Fruit fly (Drosophila melanogaster): ENCODE results near the gene CG44038.
A peak's percentile ranks its signal among the peaks of the same experiment; 100 is the strongest.

CG44038 gene

dm6 chr3R:12253887-12254286, 6.9 kb upstream of the CG44038 start, which contains the start of gene CG3942:
Gene CG3942, plus strand, starts transcription at chr3R:12254187.
- TF ChIP-seq CG14655 (GFP tag; optimal IDR thresholded peaks at IDR 0.05) (no peak), CG17806 (tag; optimal IDR thresholded peaks at IDR 0.05) (no peak), Ets98B (GFP tag; IDR thresholded peaks at IDR 0.05) (no peak), D1 (tag; optimal IDR thresholded peaks at IDR 0.05) (no peak), Snoo (tag; optimal IDR thresholded peaks at IDR 0.05) (no peak), CG12605 (GFP tag; IDR thresholded peaks at IDR 0.05) (no peak), CG13204 (GFP tag; optimal IDR thresholded peaks at IDR 0.05) (no peak), EcR (GFP tag; optimal IDR thresholded peaks at IDR 0.05) (no peak), gl (tag; optimal IDR thresholded peaks at IDR 0.05) (no peak), Pif1A (GFP tag; optimal IDR thresholded peaks at IDR 0.05) (no peak), CG15710 (tag; optimal IDR thresholded peaks at IDR 0.05) (no peak), fd96Ca (GFP tag; IDR thresholded peaks at IDR 0.05) (no peak), CG9948 (tag; optimal IDR thresholded peaks at IDR 0.05) (no peak), CG10348 (GFP tag; IDR thresholded peaks at IDR 0.05) (no peak), Pif1B (GFP tag; optimal IDR thresholded peaks at IDR 0.05) (no peak), rn (GFP tag; IDR thresholded peaks at IDR 0.05) (no peak), CG8159 (tag; optimal IDR thresholded peaks at IDR 0.05) (no peak), CG32121 (GFP tag; IDR thresholded peaks at IDR 0.05) (no peak)

- TF ChIP-seq D1 (tag; optimal IDR thresholded peaks at IDR 0.05) (no peak), CG17806 (tag; optimal IDR thresholded peaks at IDR 0.05) (no peak), EcR (GFP tag; optimal IDR thresholded peaks at IDR 0.05) (no peak), CG9948 (tag; optimal IDR thresholded peaks at IDR 0.05) (no peak), CG32121 (GFP tag; IDR thresholded peaks at IDR 0.05) (no peak), CG10348 (GFP tag; IDR thresholded peaks at IDR 0.05) (no peak), rn (GFP tag; IDR thresholded peaks at IDR 0.05) (no peak), Pif1A (GFP tag; optimal IDR thresholded peaks at IDR 0.05) (no peak), CG15710 (tag; optimal IDR thresholded peaks at IDR 0.05) (no peak), Pif1B (GFP tag; optimal IDR thresholded peaks at IDR 0.05) (no peak), CG4496 (GFP tag; IDR thresholded peaks at IDR 0.05) (no peak), Ets98B (GFP tag; IDR thresholded peaks at IDR 0.05) (no peak), CG14655 (GFP tag; optimal IDR thresholded peaks at IDR 0.05) (no peak), CG34367 (tag; optimal IDR thresholded peaks at IDR 0.05) (no peak), gl (tag; optimal IDR thresholded peaks at IDR 0.05) (no peak), CG8301 (tag; optimal IDR thresholded peaks at IDR 0.05) (no peak), CG8159 (tag; optimal IDR thresholded peaks at IDR 0.05) (no peak)
Observed at dm6 chr3R:12258437-12258836, 2.3 kb upstream of the CG44038 start, which contains the start of the genes CG44037 and svp. Gene CG44037, plus strand, starts transcription at chr3R:12258737. Gene svp, plus strand, starts transcription at chr3R:12258737.

dm6 chr3R:12259013-12259412, 1.8 kb upstream of the CG44038 start:
- TF ChIP-seq EcR (GFP tag; optimal IDR thresholded peaks at IDR 0.05) (peak; percentile 30), CG8301 (tag; optimal IDR thresholded peaks at IDR 0.05) (no peak)

- TF ChIP-seq fd96Ca (GFP tag; IDR thresholded peaks at IDR 0.05): no peak
- no peak for TF ChIP-seq CG12605 (GFP tag; IDR thresholded peaks at IDR 0.05)
- TF ChIP-seq Pif1B (GFP tag; optimal IDR thresholded peaks at IDR 0.05): no peak
- TF ChIP-seq Pif1A (GFP tag; optimal IDR thresholded peaks at IDR 0.05): no peak
- no peak for TF ChIP-seq CG15710 (tag; optimal IDR thresholded peaks at IDR 0.05)
- TF ChIP-seq CG8159 (tag; optimal IDR thresholded peaks at IDR 0.05): no peak
- no peak for TF ChIP-seq CG10348 (GFP tag; IDR thresholded peaks at IDR 0.05)
Observed at dm6 chr3R:12259819-12260218, 950 bp upstream of the CG44038 start.

- TF ChIP-seq CG15710 (tag; optimal IDR thresholded peaks at IDR 0.05) (no peak), CG32121 (GFP tag; IDR thresholded peaks at IDR 0.05) (no peak), CG8159 (tag; optimal IDR thresholded peaks at IDR 0.05) (no peak), Pif1B (GFP tag; optimal IDR thresholded peaks at IDR 0.05) (no peak), CG8301 (tag; optimal IDR thresholded peaks at IDR 0.05) (no peak), Pif1A (GFP tag; optimal IDR thresholded peaks at IDR 0.05) (no peak), CG4496 (GFP tag; IDR thresholded peaks at IDR 0.05) (no peak), fd96Ca (GFP tag; IDR thresholded peaks at IDR 0.05) (no peak)
Observed at dm6 chr3R:12269889-12270403, 9.2 kb downstream of the CG44038 start.

- TF ChIP-seq D1 (tag; optimal IDR thresholded peaks at IDR 0.05) (no peak), rn (GFP tag; IDR thresholded peaks at IDR 0.05) (no peak), CG8301 (tag; optimal IDR thresholded peaks at IDR 0.05) (no peak), CG10348 (GFP tag; IDR thresholded peaks at IDR 0.05) (no peak), CG17806 (tag; optimal IDR thresholded peaks at IDR 0.05) (no peak), EcR (GFP tag; optimal IDR thresholded peaks at IDR 0.05) (no peak), CG8159 (tag; optimal IDR thresholded peaks at IDR 0.05) (no peak), CG13204 (GFP tag; optimal IDR thresholded peaks at IDR 0.05) (no peak), Pif1A (GFP tag; optimal IDR thresholded peaks at IDR 0.05) (no peak), CG4496 (GFP tag; IDR thresholded peaks at IDR 0.05) (no peak), CG9948 (tag; optimal IDR thresholded peaks at IDR 0.05) (no peak), Ets98B (GFP tag; IDR thresholded peaks at IDR 0.05) (no peak), Pif1B (GFP tag; optimal IDR thresholded peaks at IDR 0.05) (no peak), CG12605 (GFP tag; IDR thresholded peaks at IDR 0.05) (no peak)
Observed at dm6 chr3R:12270590-12270989, 9.8 kb downstream of the CG44038 start, which contains the start of gene CG17738. Gene CG17738, plus strand, starts transcription at chr3R:12270890.

dm6 chr3R:12272826-12273225, 12.1 kb downstream of the CG44038 start, which contains the start of gene Sfp87B:
Gene Sfp87B, plus strand, starts transcription at chr3R:12273126.
- TF ChIP-seq EcR (GFP tag; optimal IDR thresholded peaks at IDR 0.05) (no peak), Pif1A (GFP tag; optimal IDR thresholded peaks at IDR 0.05) (no peak), CG10348 (GFP tag; IDR thresholded peaks at IDR 0.05) (no peak), gl (tag; optimal IDR thresholded peaks at IDR 0.05) (no peak), Pif1B (GFP tag; optimal IDR thresholded peaks at IDR 0.05) (no peak), CG8159 (tag; optimal IDR thresholded peaks at IDR 0.05) (no peak), CG9948 (tag; optimal IDR thresholded peaks at IDR 0.05) (no peak), fd96Ca (GFP tag; IDR thresholded peaks at IDR 0.05) (no peak), Ets98B (GFP tag; IDR thresholded peaks at IDR 0.05) (no peak), CG13204 (GFP tag; optimal IDR thresholded peaks at IDR 0.05) (no peak), Snoo (tag; optimal IDR thresholded peaks at IDR 0.05) (no peak), rn (GFP tag; IDR thresholded peaks at IDR 0.05) (no peak), CG17806 (tag; optimal IDR thresholded peaks at IDR 0.05) (no peak), CG34367 (tag; optimal IDR thresholded peaks at IDR 0.05) (no peak), CG14655 (GFP tag; optimal IDR thresholded peaks at IDR 0.05) (no peak), CG32121 (GFP tag; IDR thresholded peaks at IDR 0.05) (no peak), CG4496 (GFP tag; IDR thresholded peaks at IDR 0.05) (no peak), D1 (tag; optimal IDR thresholded peaks at IDR 0.05) (no peak), CG12605 (GFP tag; IDR thresholded peaks at IDR 0.05) (no peak)
